Worm (Caenorhabditis elegans) whole organism, L1 larva: ENCODE measurements around the gene prp-3.

Experiments
- C04F5.9 ChIP-seq: sonication (generic microtip); optimal IDR thresholded peaks from 2 replicates; lab custom pipeline; 2016; ENCODE audit warnings: missing genetic modification characterization, missing compliant biosample characterization
- C16A3.4 ChIP-seq: fragments of 150-350 bp; optimal IDR thresholded peaks from 2 replicates; lab custom pipeline; 2014; ENCODE audit warnings: missing biosample characterization, missing genetic modification characterization
- F16B12.6 ChIP-seq: fragments of 150-350 bp; optimal IDR thresholded peaks from 2 replicates; lab custom pipeline; 2014; ENCODE audit warnings: missing biosample characterization, missing genetic modification characterization
- Y116A8C.19 ChIP-seq: sonication (generic microtip); optimal IDR thresholded peaks from 2 replicates; lab custom pipeline; 2016; ENCODE audit warnings: missing compliant biosample characterization, missing genetic modification characterization, borderline replicate concordance
- aha-1 ChIP-seq: fragments of 150-350 bp; optimal IDR thresholded peaks from 2 replicates; lab custom pipeline; 2014; ENCODE audit warnings: missing biosample characterization, missing genetic modification characterization
- alr-1 ChIP-seq: fragments of 200-800 bp; sonication (Bioruptor generic); optimal IDR thresholded peaks from 2 replicates; lab custom pipeline; 2018; ENCODE audit warnings: borderline replicate concordance, mild to moderate bottlenecking, missing genetic modification characterization, missing compliant biosample characterization
- ama-1 ChIP-seq: fragments of 150-350 bp; optimal IDR thresholded peaks from 2 replicates; lab custom pipeline; 2014
- ceh-82 ChIP-seq, 3 experiments: fragments of 150-350 bp in 1 of 3; sonication (generic microtip) in 2 of 3; optimal IDR thresholded peaks; 2 replicates each; lab custom pipeline; 2014 to 2017; ENCODE audit warnings: missing biosample characterization in 3 of 3, missing genetic modification characterization in 3 of 3
- ceh-88 ChIP-seq: fragments of 200-800 bp; sonication (Bioruptor generic); IDR thresholded peaks from 2 replicates; pipeline ENCODE4 v1.3.6; 2022; ENCODE audit warnings: missing genetic modification characterization, missing compliant biosample characterization
- ceh-90 ChIP-seq: sonication (generic microtip); optimal IDR thresholded peaks from 2 replicates; lab custom pipeline; 2016; ENCODE audit warnings: missing genetic modification characterization, missing compliant biosample characterization
- dpl-1 ChIP-seq, 3 experiments: fragments of 150-350 bp in 2 of 3; sonication (generic microtip) in 1 of 3; optimal IDR thresholded peaks; 2 replicates each; lab custom pipeline; 2014 to 2017; ENCODE audit warnings: missing biosample characterization in 3 of 3, missing genetic modification characterization in 3 of 3, missing genetic modification reagents in 3 of 3
- dsc-1 ChIP-seq: sonication (generic microtip); optimal IDR thresholded peaks from 2 replicates; lab custom pipeline; 2016; ENCODE audit warnings: mild to moderate bottlenecking, missing genetic modification characterization, missing compliant biosample characterization
- efl-1 ChIP-seq, 4 experiments: fragments of 150-350 bp; optimal IDR thresholded peaks in 3 of 4; peaks in 1 of 4; 1 replicate in 1 of 4; 2 replicates in 3 of 4; lab custom pipeline; 2014; ENCODE audit warnings: missing biosample characterization in 2 of 4, missing genetic modification characterization in 2 of 4, missing genetic modification reagents in 2 of 4
- egl-27 ChIP-seq, 2 experiments: fragments of 150-350 bp in 1 of 2; sonication (generic microtip); optimal IDR thresholded peaks; 3 replicates each; lab custom pipeline; 2017 to 2018; ENCODE audit warnings: missing biosample characterization in 2 of 2, missing genetic modification characterization in 2 of 2, missing genetic modification reagents in 2 of 2
- ets-5 ChIP-seq: fragments of 200-800 bp; sonication (Bioruptor generic); IDR thresholded peaks from 2 replicates; pipeline ENCODE4 v1.3.6; 2022; ENCODE audit warnings: missing genetic modification characterization, missing compliant biosample characterization
- fkh-4 ChIP-seq: sonication (generic microtip); optimal IDR thresholded peaks from 2 replicates; lab custom pipeline; 2016; ENCODE audit warnings: missing compliant biosample characterization, missing genetic modification characterization, borderline replicate concordance
- fkh-8 ChIP-seq: sonication (generic microtip); optimal IDR thresholded peaks from 2 replicates; lab custom pipeline; 2016; ENCODE audit warnings: mild to moderate bottlenecking, missing genetic modification characterization, missing compliant biosample characterization
- grh-1 ChIP-seq: fragments of 200-800 bp; sonication (Bioruptor generic); IDR thresholded peaks from 2 replicates; pipeline ENCODE4 v1.3.6; 2022; ENCODE audit warnings: missing genetic modification reagents, missing genetic modification characterization, missing compliant biosample characterization
- hlh-17 ChIP-seq: fragments of 200-800 bp; sonication (Bioruptor generic); optimal IDR thresholded peaks from 2 replicates; lab custom pipeline; 2018; ENCODE audit warnings: missing genetic modification characterization, mild to moderate bottlenecking, missing compliant biosample characterization, moderate library complexity, borderline replicate concordance
- hpl-2 ChIP-seq: fragments of 150-350 bp; optimal IDR thresholded peaks from 2 replicates; lab custom pipeline; 2014; ENCODE audit warnings: missing biosample characterization, missing genetic modification reagents, missing genetic modification characterization
- irx-1 ChIP-seq: sonication (generic microtip); optimal IDR thresholded peaks from 2 replicates; lab custom pipeline; 2016; ENCODE audit warnings: missing genetic modification characterization, missing compliant biosample characterization
- isw-1 ChIP-seq: fragments of 200-800 bp; sonication (Bioruptor generic); IDR thresholded peaks from 2 replicates; pipeline ENCODE4 v1.3.6; 2022; ENCODE audit warnings: missing genetic modification characterization, missing compliant biosample characterization
- lin-13 ChIP-seq: fragments of 150-350 bp; optimal IDR thresholded peaks from 2 replicates; lab custom pipeline; 2014; ENCODE audit warnings: missing biosample characterization, missing genetic modification reagents, missing genetic modification characterization
- lin-35 ChIP-seq, 2 experiments: fragments of 150-350 bp; optimal IDR thresholded peaks; 2 replicates each; lab custom pipeline; 2014; ENCODE audit warnings: missing biosample characterization in 2 of 2, missing genetic modification characterization in 2 of 2, missing genetic modification reagents in 2 of 2
- lsy-2 ChIP-seq, 2 experiments: fragments of 150-350 bp; optimal IDR thresholded peaks; 2 replicates each; lab custom pipeline; 2014; ENCODE audit warnings: missing biosample characterization in 2 of 2, missing genetic modification characterization in 2 of 2
- mab-9 ChIP-seq: fragments of 200-800 bp; sonication (Bioruptor generic); IDR thresholded peaks from 2 replicates; pipeline ENCODE4 v1.3.6; 2022; ENCODE audit warnings: missing genetic modification reagents, missing genetic modification characterization, missing compliant biosample characterization
- mdl-1 ChIP-seq, 2 experiments: fragments of 150-350 bp; optimal IDR thresholded peaks; 2 replicates each; lab custom pipeline; 2014 to 2017; ENCODE audit warnings: missing biosample characterization in 2 of 2, missing genetic modification characterization in 2 of 2, inconsistent platforms in 1 of 2
- mep-1 ChIP-seq: fragments of 150-350 bp; optimal IDR thresholded peaks from 2 replicates; lab custom pipeline; 2014; ENCODE audit warnings: missing biosample characterization, missing genetic modification characterization
- nhr-19 ChIP-seq: fragments of 200-800 bp; sonication (Bioruptor generic); conservative IDR thresholded peaks from 2 replicates; pipeline ENCODE4 v1.3.6; 2022; ENCODE audit warnings: missing genetic modification characterization, missing compliant biosample characterization
- nhr-20 ChIP-seq: sonication (generic microtip); optimal IDR thresholded peaks from 2 replicates; lab custom pipeline; 2016; ENCODE audit warnings: mild to moderate bottlenecking, missing genetic modification characterization, missing compliant biosample characterization
- nhr-28 ChIP-seq: fragments of 150-350 bp; optimal IDR thresholded peaks from 2 replicates; lab custom pipeline; 2014; ENCODE audit warnings: missing biosample characterization, missing genetic modification characterization
- nhr-47 ChIP-seq: sonication (generic microtip); optimal IDR thresholded peaks from 2 replicates; lab custom pipeline; 2016; ENCODE audit warnings: mild to moderate bottlenecking, missing genetic modification characterization, moderate library complexity, missing compliant biosample characterization
- nhr-71 ChIP-seq: sonication (generic microtip); optimal IDR thresholded peaks from 2 replicates; lab custom pipeline; 2016; ENCODE audit warnings: mild to moderate bottlenecking, missing genetic modification characterization, moderate library complexity, missing compliant biosample characterization
- nhr-85 ChIP-seq: sonication (generic microtip); peaks from one replicate; lab custom pipeline; 2016; ENCODE audit warnings: missing genetic modification characterization, inconsistent platforms, missing compliant biosample characterization
- pax-3 ChIP-seq: fragments of 200-800 bp; sonication (Bioruptor generic); optimal IDR thresholded peaks from 2 replicates; lab custom pipeline; 2018; ENCODE audit warnings: mild to moderate bottlenecking, missing genetic modification characterization, moderate library complexity, missing compliant biosample characterization
- rnt-1 ChIP-seq: sonication (generic microtip); optimal IDR thresholded peaks from 2 replicates; lab custom pipeline; 2016; ENCODE audit warnings: mild to moderate bottlenecking, missing genetic modification characterization, moderate library complexity, missing compliant biosample characterization
- snu-23 ChIP-seq: sonication (generic microtip); optimal IDR thresholded peaks from 2 replicates; lab custom pipeline; 2016; ENCODE audit warnings: missing genetic modification characterization, missing compliant biosample characterization
- sox-4 ChIP-seq: sonication (generic microtip); optimal IDR thresholded peaks from 2 replicates; lab custom pipeline; 2016; ENCODE audit warnings: missing genetic modification characterization, missing compliant biosample characterization
- sptf-1 ChIP-seq: fragments of 150-350 bp; optimal IDR thresholded peaks from 2 replicates; lab custom pipeline; 2014; ENCODE audit warnings: missing biosample characterization, missing genetic modification characterization
- sup-37 ChIP-seq: fragments of 200-800 bp; sonication (Bioruptor generic); optimal IDR thresholded peaks from 2 replicates; lab custom pipeline; 2018; ENCODE audit warnings: mild to moderate bottlenecking, missing genetic modification characterization, missing compliant biosample characterization
- swsn-7 ChIP-seq: sonication (generic microtip); optimal IDR thresholded peaks from 2 replicates; lab custom pipeline; 2016; ENCODE audit warnings: missing genetic modification characterization, missing compliant biosample characterization
- tbx-2 ChIP-seq: sonication (generic microtip); optimal IDR thresholded peaks from 2 replicates; lab custom pipeline; 2016; ENCODE audit warnings: missing genetic modification characterization, missing compliant biosample characterization
- unc-130 ChIP-seq: fragments of 150-350 bp; optimal IDR thresholded peaks from 2 replicates; lab custom pipeline; 2017; ENCODE audit warnings: missing biosample characterization, missing genetic modification characterization, inconsistent platforms
- unc-62 ChIP-seq: fragments of 150-350 bp; optimal IDR thresholded peaks from 2 replicates; lab custom pipeline; 2014; ENCODE audit warnings: missing biosample characterization, missing genetic modification reagents, missing genetic modification characterization
- unc-86 ChIP-seq: sonication (generic microtip); optimal IDR thresholded peaks from 2 replicates; lab custom pipeline; 2016; ENCODE audit warnings: missing genetic modification characterization, missing compliant biosample characterization
- unc-98 ChIP-seq: fragments of 200-800 bp; sonication (Bioruptor generic); IDR thresholded peaks from 2 replicates; pipeline ENCODE4 v1.3.6; 2022; ENCODE audit warnings: missing genetic modification characterization, missing compliant biosample characterization
- xbp-1 ChIP-seq: sonication (generic microtip); optimal IDR thresholded peaks from 2 replicates; lab custom pipeline; 2016; ENCODE audit warnings: missing genetic modification characterization, missing compliant biosample characterization
- zag-1 ChIP-seq: fragments of 150-350 bp; optimal IDR thresholded peaks from 2 replicates; lab custom pipeline; 2014; ENCODE audit warnings: missing biosample characterization, missing genetic modification characterization
- ztf-11 ChIP-seq, 2 experiments: sonication (generic microtip); optimal IDR thresholded peaks; 2 replicates each; lab custom pipeline; 2016 to 2017; ENCODE audit warnings: missing genetic modification characterization in 2 of 2, missing biosample characterization in 1 of 2, missing compliant biosample characterization in 1 of 2
- ztf-4 ChIP-seq: fragments of 150-350 bp; optimal IDR thresholded peaks from 2 replicates; lab custom pipeline; 2014; ENCODE audit warnings: missing biosample characterization, missing genetic modification characterization

Gene prp-3

DNA sequence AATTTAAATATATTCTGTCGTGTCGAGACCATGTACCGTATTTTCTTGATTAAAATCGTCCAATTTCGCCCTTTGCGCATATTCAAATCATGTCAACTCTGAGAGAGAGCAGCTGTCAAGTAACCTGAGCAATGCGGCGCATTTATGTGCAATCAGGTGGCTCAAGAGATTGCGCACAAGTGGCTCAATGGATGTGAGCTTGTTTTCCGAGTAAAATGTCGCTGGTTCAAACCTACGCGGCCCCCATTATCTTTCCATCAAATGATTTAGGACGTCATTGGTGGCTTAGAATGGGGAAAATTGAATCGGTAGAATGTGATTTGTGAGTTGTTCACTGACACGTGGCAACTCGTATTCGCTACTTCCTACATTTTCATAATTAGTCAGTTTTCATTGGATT, 4.3 kb upstream of the prp-3 start:
- TF ChIP-seq snu-23 (GFP tag; lab: Kevin White, UChicago) (peak; percentile 34), rnt-1 (tag; lab: Kevin White, UChicago) (peak; percentile 78), ceh-90 (tag; lab: Kevin White, UChicago) (no peak), nhr-20 (tag; lab: Kevin White, UChicago) (peak; percentile 22), alr-1 (tag; lab: Kevin White, UChicago) (no peak), unc-130 (tag; lab: Kevin White, UChicago) (no peak), fkh-4 (tag; lab: Kevin White, UChicago) (no peak), nhr-71 (tag; lab: Kevin White, UChicago) (peak; percentile 64), Y116A8C.19 (tag; lab: Kevin White, UChicago) (no peak), ceh-82 (tag; optimal IDR thresholded peaks at IDR 0.05; lab: Kevin White, UChicago) (peak in 2 of 3 experiments; percentile 13 to 22), ets-5 (no peak), ztf-11 (tag; optimal IDR thresholded peaks at IDR 0.05; lab: Kevin White, UChicago) (no peak), irx-1 (tag; lab: Kevin White, UChicago) (peak; percentile 15), mab-9 (GFP tag; lab: Robert Waterston, UW) (no peak), sox-4 (peak; percentile 11), hpl-2 (GFP tag; lab: Kevin White, UChicago) (no peak), unc-98 (GFP tag; lab: Robert Waterston, UW) (no peak; the same call in 1 of the 2 replicates), egl-27 (tag; optimal IDR thresholded peaks at IDR 0.05; lab: Kevin White, UChicago) (no peak), ceh-88 (GFP tag; lab: Robert Waterston, UW) (no peak), nhr-47 (tag; lab: Kevin White, UChicago) (peak; percentile 70), unc-86 (no peak), xbp-1 (tag; lab: Kevin White, UChicago) (no peak), tbx-2 (peak; percentile 3), nhr-85 (tag; lab: Kevin White, UChicago) (no peak), efl-1 (optimal IDR thresholded peaks at IDR 0.05; lab: Kevin White, UChicago) (peak; percentile 6 to 36), efl-1 (GFP tag; optimal IDR thresholded peaks at IDR 0.05 in 1 of 2; lab: Kevin White, UChicago) (peak; percentile 26 to 93), dsc-1 (tag; lab: Kevin White, UChicago) (peak; percentile 45), dpl-1 (GFP tag; optimal IDR thresholded peaks at IDR 0.05; lab: Kevin White, UChicago) (peak in 1 of 3 experiments; percentile 19), nhr-28 (no peak), ztf-4 (no peak), unc-62 (GFP tag; lab: Kevin White, UChicago) (no peak), C16A3.4 (tag; lab: Kevin White, UChicago) (no peak), ama-1 (lab: Kevin White, UChicago) (no peak), sup-37 (GFP tag; lab: Kevin White, UChicago) (no peak), fkh-8 (tag; lab: Kevin White, UChicago) (peak; percentile 83), zag-1 (tag; lab: Kevin White, UChicago) (no peak), lin-35 (GFP tag; optimal IDR thresholded peaks at IDR 0.05; lab: Kevin White, UChicago) (peak in 1 of 2 experiments; percentile 2), mep-1 (tag; lab: Kevin White, UChicago) (no peak), C04F5.9 (tag; lab: Kevin White, UChicago) (no peak), nhr-19 (GFP tag; lab: Robert Waterston, UW) (peak; percentile 44), mdl-1 (tag; optimal IDR thresholded peaks at IDR 0.05; lab: Kevin White, UChicago) (peak in 1 of 2 experiments; percentile 21), F16B12.6 (peak; percentile 17), lsy-2 (tag; optimal IDR thresholded peaks at IDR 0.05; lab: Kevin White, UChicago) (peak; percentile 7 to 55), aha-1 (no peak), swsn-7 (tag; lab: Kevin White, UChicago) (peak; percentile 55), grh-1 (GFP tag; lab: Robert Waterston, UW) (no peak), pax-3 (tag; lab: Kevin White, UChicago) (peak; percentile 39), lin-13 (GFP tag; lab: Kevin White, UChicago) (peak; percentile 2), hlh-17 (GFP tag; lab: Kevin White, UChicago) (no peak), sptf-1 (tag; lab: Kevin White, UChicago) (no peak), isw-1 (GFP tag; lab: Robert Waterston, UW) (peak; percentile 8; the same call in 1 of the 2 replicates)
